Worm (Caenorhabditis elegans): ENCODE measurements around the gene Y79H2A.3.

The Y79H2A.3 gene

DNA sequence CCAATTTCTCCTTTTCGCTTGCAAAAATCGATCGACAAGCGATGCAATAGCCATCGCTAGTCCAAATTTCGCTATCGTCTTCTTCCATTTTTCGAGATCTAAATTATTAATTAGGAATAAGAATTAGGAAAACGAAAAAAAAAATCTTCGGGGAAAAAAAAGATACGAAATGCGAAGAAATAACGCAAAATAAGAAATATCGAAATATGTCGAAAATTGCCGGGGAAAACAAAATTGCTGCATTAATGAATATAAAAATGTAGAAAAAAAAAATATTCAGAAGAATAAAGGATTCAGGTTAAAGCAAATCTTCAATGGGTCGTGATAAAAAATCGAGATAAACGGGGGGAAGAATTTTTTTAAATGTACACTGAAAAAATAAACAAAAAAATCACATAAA is at the start of gene Y79H2A.3:
TSS of gene Y79H2A.3 (minus strand) at position 101 of the 400 bp plus-strand sequence.
- TF ChIP-seq unc-62 (GFP tag; optimal IDR thresholded peaks at IDR 0.05): no peak

DNA sequence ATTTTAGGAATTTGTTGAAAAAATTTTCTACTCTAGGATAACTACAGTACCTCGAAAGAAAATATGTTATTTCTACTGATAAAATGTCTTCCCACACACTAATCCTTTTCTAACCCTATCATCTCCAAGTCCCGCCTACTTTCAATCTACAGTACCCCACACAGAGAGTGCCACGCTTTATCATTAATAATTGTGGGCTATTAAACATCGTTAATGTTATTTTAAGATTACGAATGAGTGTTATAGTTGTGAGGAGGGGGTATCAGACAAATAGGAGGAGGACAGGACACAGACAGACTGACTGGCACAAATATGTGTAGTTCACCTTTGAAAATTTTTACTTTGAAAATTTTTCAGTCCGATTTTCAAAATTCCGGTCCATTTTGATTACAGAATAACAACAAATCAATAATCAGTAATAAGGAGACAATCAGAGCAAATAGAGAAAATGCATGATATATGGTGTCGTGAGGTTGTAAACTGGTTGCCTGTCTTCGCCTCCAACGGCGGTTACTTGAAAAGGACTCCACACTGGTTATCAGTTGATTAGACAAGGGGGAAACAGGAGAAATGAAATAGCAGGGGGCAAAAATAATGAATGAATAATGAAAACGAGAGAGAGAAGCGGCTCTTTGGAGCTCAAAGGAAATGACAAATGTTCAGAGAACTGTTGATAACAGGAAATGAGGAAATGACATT is 42.2 kb upstream of the Y79H2A.3 start:
- TF ChIP-seq unc-62 (GFP tag; optimal IDR thresholded peaks at IDR 0.05): no peak

DNA sequence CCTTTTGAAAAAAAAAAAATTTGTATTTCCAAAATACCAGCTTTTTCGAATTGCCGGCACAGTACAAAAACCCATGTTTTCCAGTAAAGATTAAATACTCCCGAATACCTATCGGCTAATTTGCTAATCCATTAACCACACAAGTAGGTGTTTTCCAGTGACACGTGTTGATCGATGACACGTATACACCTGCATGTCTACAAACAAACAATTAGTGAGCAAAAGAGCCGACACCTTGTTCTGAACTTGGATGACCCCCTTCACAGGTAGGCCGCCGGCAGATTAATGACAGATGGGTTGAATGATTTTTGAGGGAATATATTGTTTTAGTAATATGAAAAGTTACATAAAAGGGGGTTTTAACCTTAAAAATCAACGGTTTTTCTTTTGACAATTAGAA is 40.5 kb upstream of the Y79H2A.3 start:
- no peak for TF ChIP-seq unc-62 (GFP tag; optimal IDR thresholded peaks at IDR 0.05)

DNA sequence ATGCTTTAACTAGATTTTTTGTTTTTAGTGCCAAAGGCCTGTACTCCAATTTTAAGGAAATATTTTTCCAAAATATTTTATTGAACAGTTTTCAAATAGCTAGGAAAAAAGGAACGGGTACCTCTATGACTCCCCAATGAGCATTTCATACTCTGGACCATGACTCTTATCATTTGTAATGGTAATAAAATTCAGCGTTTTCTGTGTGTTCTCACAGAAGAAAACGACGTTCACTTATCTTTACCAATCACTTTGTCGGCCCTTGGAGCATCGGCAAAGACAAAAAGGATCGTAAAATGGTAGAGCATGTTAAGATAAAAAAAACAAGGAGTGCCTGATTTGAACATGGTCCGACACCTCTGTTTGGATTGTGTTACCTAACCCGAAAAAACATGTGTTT is 35.5 kb upstream of the Y79H2A.3 start:
- no peak for TF ChIP-seq unc-62 (GFP tag; optimal IDR thresholded peaks at IDR 0.05)

DNA sequence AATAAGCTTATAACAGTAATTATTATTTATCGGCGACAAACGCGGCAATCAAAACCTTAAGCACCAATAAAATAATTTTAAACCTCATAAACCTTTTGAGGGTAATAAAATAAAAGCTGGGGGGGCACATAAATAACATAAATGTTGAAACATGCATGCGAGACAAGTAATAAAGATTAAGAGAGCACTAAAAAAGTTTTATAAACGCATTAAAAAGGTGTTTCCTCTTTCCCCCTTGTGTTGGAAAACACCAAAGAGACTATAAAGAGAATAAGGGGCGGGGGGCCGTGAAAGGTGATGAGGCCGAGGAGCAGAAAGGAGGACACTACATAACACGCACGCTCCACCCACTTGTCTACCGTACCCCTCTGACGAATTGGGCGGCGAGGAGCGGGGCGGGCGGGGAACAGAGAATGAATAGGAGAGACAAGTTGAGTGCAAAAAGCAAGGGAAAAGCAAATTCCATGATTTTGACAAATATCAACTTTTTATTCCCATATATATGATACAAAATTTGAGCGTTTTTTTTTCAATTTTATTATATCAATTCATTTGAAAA is 32.7 kb upstream of the Y79H2A.3 start:
- no peak for TF ChIP-seq unc-62 (GFP tag; optimal IDR thresholded peaks at IDR 0.05)

DNA sequence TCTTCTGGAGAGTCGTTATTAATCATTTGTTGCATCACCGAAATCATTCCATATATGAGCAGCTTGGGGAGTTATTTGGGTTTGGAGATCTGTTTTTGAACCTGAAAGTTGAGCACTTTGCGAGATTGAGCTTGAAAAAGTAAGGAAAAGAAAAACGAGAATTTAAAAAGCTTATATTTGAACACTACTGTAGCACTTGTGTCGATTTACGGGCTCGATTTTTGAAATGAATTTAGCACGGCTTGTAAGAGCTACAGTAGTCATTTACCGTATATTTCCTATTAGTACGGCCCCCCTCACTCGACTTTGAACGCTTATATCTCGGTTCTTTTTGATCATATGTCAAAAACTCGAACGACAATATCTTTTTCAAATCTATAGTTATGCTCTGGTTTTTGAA is 32.1 kb upstream of the Y79H2A.3 start, which contains the start of gene nob-1:
TSS of gene nob-1 (minus strand) at position 101 of the 400 bp plus-strand sequence.
- TF ChIP-seq unc-62 (GFP tag; optimal IDR thresholded peaks at IDR 0.05): no peak

- no peak for TF ChIP-seq unc-62 (GFP tag; optimal IDR thresholded peaks at IDR 0.05)
These were observed 30.0 kb upstream of the Y79H2A.3 start for ce11 chrIII:12081992-12082628.

ce11 chrIII:12077456-12077855 is 25.4 kb upstream of the Y79H2A.3 start, which contains the start of gene php-3:
php-3 (minus strand) TSS chrIII:12077556.
- no peak for TF ChIP-seq unc-62 (GFP tag; optimal IDR thresholded peaks at IDR 0.05)

DNA sequence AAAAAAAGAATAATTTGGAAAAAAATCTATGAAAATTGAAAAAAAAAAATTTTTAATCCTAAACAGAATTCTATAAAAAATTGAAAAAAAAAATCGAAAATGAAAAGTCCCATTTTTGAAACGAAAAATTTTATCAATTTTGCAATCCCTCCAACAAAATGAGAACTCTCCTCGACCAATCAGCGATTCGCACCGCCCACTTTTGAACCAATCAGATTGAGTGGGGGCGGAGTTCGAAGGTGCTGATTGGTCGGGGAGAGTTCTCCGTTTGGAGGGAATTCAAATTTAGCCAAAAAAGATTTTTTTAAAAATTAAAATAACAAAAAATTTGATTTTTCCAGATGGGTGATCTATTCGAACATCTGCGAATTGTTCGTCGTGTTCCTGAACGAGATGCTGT is 15.6 kb upstream of the Y79H2A.3 start:
- TF ChIP-seq unc-62 (GFP tag; optimal IDR thresholded peaks at IDR 0.05): no peak

DNA sequence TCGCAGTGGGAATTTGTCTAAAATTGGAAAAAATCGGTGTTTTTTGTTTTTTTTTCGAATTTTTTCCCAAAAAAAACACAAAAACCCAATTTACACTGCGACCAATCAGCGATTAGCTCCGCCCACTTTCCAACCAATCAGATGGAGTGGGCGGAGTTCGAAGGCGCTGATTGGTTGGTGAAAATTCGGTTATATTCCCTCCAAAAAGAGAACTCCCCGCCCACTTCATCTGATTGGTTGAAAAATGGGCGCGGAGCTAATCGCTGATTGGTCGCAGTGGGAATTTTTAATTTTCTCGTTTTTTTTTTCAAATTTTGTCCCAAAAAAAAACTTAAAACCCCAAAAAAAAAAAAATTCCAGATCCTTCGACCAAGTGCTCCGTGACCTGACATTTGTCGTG is 12.4 kb upstream of the Y79H2A.3 start:
- TF ChIP-seq unc-62 (GFP tag; optimal IDR thresholded peaks at IDR 0.05): no peak

- no peak for TF ChIP-seq unc-62 (GFP tag; optimal IDR thresholded peaks at IDR 0.05)
These were observed 11.8 kb upstream of the Y79H2A.3 start for ce11 chrIII:12063934-12064333.

DNA sequence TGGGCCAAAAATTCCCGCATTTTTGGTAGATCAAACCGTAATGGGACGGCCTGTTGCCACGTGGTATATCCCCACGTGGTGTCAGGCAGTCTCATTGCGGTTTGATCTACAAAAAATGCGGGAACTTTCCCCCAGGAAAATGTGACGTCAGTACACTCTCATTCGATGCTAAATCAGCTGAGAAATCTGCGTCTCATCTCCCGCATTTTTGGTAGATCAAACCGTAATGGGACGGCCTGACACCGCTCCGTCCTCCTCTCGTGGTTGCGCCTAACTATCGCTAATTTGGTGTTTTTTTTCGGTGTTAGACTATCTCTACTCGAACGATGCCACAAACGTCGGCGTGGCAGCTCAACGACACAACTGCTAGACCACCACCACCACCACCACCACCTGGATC is 9.3 kb upstream of the Y79H2A.3 start, which contains the start of gene zyg-8:
TSS of gene zyg-8 (plus strand) at position 301 of the 400 bp plus-strand sequence.
- TF ChIP-seq unc-62 (GFP tag; optimal IDR thresholded peaks at IDR 0.05): no peak

DNA sequence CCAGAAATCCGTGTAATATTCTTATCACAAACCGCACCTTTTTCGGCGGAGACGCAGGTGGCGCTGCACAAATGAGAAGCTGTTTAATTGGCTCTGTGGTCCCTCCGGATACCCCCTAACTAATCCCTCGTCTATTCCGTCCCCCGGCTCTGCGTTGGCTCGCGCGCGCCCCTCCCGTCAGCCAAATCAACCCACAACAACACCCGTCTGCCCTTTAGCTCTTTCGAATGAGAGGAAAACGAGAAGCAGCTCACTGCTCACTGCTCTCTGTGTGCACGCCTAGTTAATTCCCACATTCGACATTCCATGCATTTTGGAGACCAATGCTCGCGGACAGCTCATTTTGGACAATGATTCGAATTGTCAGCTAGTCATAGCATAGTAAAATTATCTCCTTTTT is 8.0 kb upstream of the Y79H2A.3 start:
- TF ChIP-seq unc-62 (GFP tag; optimal IDR thresholded peaks at IDR 0.05): no peak

DNA sequence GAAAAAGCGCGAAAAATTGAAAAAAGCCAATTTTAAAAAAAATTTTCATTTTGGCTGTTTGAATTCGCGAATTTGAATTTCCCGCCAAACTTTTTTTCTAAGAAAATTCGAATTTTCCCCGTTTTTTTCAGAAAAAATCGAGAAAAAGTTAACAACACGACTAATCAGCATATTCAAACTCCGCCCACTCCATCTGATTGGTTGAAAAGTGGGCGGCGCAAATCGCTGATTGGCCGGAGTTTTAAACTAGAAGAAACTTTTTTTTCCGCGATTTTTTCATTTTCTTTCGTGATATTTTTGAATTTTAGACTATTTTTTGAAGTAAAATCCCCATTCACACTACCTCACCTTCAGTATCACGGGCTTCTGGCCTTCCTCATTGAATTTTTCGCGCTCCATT is 7.4 kb upstream of the Y79H2A.3 start:
- no peak for TF ChIP-seq unc-62 (GFP tag; optimal IDR thresholded peaks at IDR 0.05)

DNA sequence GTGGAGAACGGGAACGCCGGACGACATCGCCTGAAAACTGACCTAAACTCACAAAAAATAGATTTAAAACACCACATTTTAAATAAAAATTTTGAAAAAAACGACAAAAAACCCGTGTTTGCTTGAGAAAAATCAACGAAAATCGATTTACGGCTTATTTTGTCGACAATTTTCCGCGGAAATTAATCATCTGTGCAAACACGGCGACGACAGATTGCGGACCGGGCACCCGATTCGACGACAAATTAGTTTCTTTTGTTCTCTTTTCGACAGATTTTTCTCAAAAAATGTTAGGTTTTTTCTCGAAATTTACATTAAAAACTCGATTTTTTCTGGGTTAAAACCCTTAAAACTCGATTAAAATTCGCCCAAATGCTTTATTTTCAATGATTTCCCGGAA is 6.3 kb upstream of the Y79H2A.3 start, which contains the start of gene arx-3:
TSS of gene arx-3 (minus strand) at position 30 of the 400 bp plus-strand sequence.
- TF ChIP-seq unc-62 (GFP tag; optimal IDR thresholded peaks at IDR 0.05): no peak

ce11 chrIII:12040999-12041398 is 11.1 kb downstream of the Y79H2A.3 start, which contains the start of gene Y79H2A.4:
Y79H2A.4 (plus strand) TSS chrIII:12041299.
- TF ChIP-seq unc-62 (GFP tag; optimal IDR thresholded peaks at IDR 0.05): no peak

- TF ChIP-seq unc-62 (GFP tag; optimal IDR thresholded peaks at IDR 0.05): no peak
These were observed 14.9 kb downstream of the Y79H2A.3 start for ce11 chrIII:12037217-12037616.
